Fruit fly (Drosophila melanogaster) whole organism, adult: ENCODE data around the gene GluRIB.

ENCODE experiments used
- CG7045 ChIP-seq: fragments of 200-800 bp; sonication (Bioruptor generic); optimal IDR thresholded peaks from 2 replicates; lab custom pipeline; 2017; ENCODE audit warnings: missing biosample characterization, mild to moderate bottlenecking, missing genetic modification characterization
- cic ChIP-seq: fragments of 200-800 bp; sonication (Bioruptor generic); optimal IDR thresholded peaks from 2 replicates; lab custom pipeline; 2017; ENCODE audit warnings: missing biosample characterization, mild to moderate bottlenecking, missing genetic modification characterization, moderate library complexity
- cnc ChIP-seq, 2 experiments: fragments of >200 bp; optimal IDR thresholded peaks; 2 replicates each; lab custom pipeline; 2017
- pad ChIP-seq: fragments of 200-800 bp; sonication (Bioruptor generic); optimal IDR thresholded peaks from 3 replicates; lab custom pipeline; 2017; ENCODE audit warnings: missing biosample characterization, missing genetic modification characterization, mild to moderate bottlenecking, moderate library complexity, missing genetic modification reagents

Gene GluRIB

dm6 chr3L:9337942-9338468, 86.2 kb downstream of the GluRIB start:
- TF ChIP-seq pad (GFP tag; lab: Kevin White, UChicago) (no peak), cic (GFP tag; lab: Kevin White, UChicago) (peak; percentile 51), cnc (optimal IDR thresholded peaks at IDR 0.05; lab: Kevin White, UChicago) (no peak), CG7045 (GFP tag; lab: Kevin White, UChicago) (no peak)
